Fruit fly (Drosophila melanogaster) whole organism, prepupa: ENCODE data around the gene cni.

Experiments
- Blimp-1 ChIP-seq: fragments of 200-800 bp; sonication (Bioruptor generic); optimal IDR thresholded peaks from 3 replicates; lab custom pipeline; 2017; ENCODE audit warnings: missing biosample characterization, missing genetic modification characterization, mild to moderate bottlenecking, moderate library complexity, missing genetic modification reagents
- CG11294 ChIP-seq: fragments of 200-800 bp; sonication (Bioruptor generic); IDR thresholded peaks from 2 replicates; pipeline ENCODE4 v1.3.6; 2022; ENCODE audit warnings: missing biosample characterization, missing genetic modification characterization
- CG11762 ChIP-seq: fragments of 200-800 bp; sonication (Bioruptor generic); optimal IDR thresholded peaks from 3 replicates; lab custom pipeline; 2016; ENCODE audit warnings: missing biosample characterization, missing genetic modification characterization; ENCODE audit not compliant: insufficient read depth
- CG11902 ChIP-seq: fragments of 200-800 bp; sonication (Bioruptor generic); optimal IDR thresholded peaks from 3 replicates; lab custom pipeline; 2016; ENCODE audit warnings: missing biosample characterization, missing genetic modification characterization
- CG15336 ChIP-seq: fragments of 200-800 bp; sonication (Bioruptor generic); IDR thresholded peaks from 2 replicates; pipeline ENCODE4 v1.3.6; 2022; ENCODE audit warnings: missing biosample characterization, missing genetic modification characterization
- CG1621 ChIP-seq: fragments of 200-800 bp; sonication (Bioruptor generic); optimal IDR thresholded peaks from 3 replicates; lab custom pipeline; 2018; ENCODE audit warnings: missing biosample characterization, mild to moderate bottlenecking, missing genetic modification characterization
- CG16779 ChIP-seq: fragments of 200-800 bp; sonication (Bioruptor generic); optimal IDR thresholded peaks from 3 replicates; lab custom pipeline; 2017; ENCODE audit warnings: missing biosample characterization, mild to moderate bottlenecking, missing genetic modification characterization
- CG3032 ChIP-seq: fragments of 200-800 bp; optimal IDR thresholded peaks from 2 replicates; lab custom pipeline; 2019; ENCODE audit warnings: missing biosample characterization, mild to moderate bottlenecking, missing genetic modification characterization, moderate library complexity
- CG31627 ChIP-seq: fragments of 200-800 bp; sonication (Bioruptor generic); optimal IDR thresholded peaks from 3 replicates; lab custom pipeline; 2016; ENCODE audit warnings: missing biosample characterization, missing genetic modification characterization
- CG32006 ChIP-seq: fragments of 200-800 bp; sonication (Bioruptor generic); optimal IDR thresholded peaks from 3 replicates; lab custom pipeline; 2017; ENCODE audit warnings: missing biosample characterization, mild to moderate bottlenecking, missing genetic modification characterization
- CG3919 ChIP-seq: fragments of 200-800 bp; sonication (Bioruptor generic); optimal IDR thresholded peaks from 3 replicates; lab custom pipeline; 2016; ENCODE audit warnings: missing biosample characterization, missing genetic modification characterization
- CG4318 ChIP-seq: fragments of 200-800 bp; sonication (Bioruptor generic); optimal IDR thresholded peaks from 3 replicates; lab custom pipeline; 2017; ENCODE audit warnings: missing biosample characterization, mild to moderate bottlenecking, missing genetic modification characterization
- CG6276 ChIP-seq: fragments of 200-800 bp; sonication (Bioruptor generic); optimal IDR thresholded peaks from 2 replicates; lab custom pipeline; 2017; ENCODE audit warnings: missing biosample characterization, mild to moderate bottlenecking, missing genetic modification characterization
- CG6792 ChIP-seq: fragments of 200-800 bp; sonication (Bioruptor generic); optimal IDR thresholded peaks from 3 replicates; lab custom pipeline; 2016; ENCODE audit warnings: missing biosample characterization, missing genetic modification characterization
- CG6854 ChIP-seq: fragments of 200-800 bp; sonication (Bioruptor generic); optimal IDR thresholded peaks from 2 replicates; lab custom pipeline; 2017; ENCODE audit warnings: missing biosample characterization, mild to moderate bottlenecking, missing genetic modification characterization
- CG7368 ChIP-seq: fragments of 200-800 bp; sonication (Bioruptor generic); optimal IDR thresholded peaks from 3 replicates; lab custom pipeline; 2016; ENCODE audit warnings: missing biosample characterization, missing genetic modification characterization
- CG8319 ChIP-seq: fragments of 200-800 bp; sonication (Bioruptor generic); optimal IDR thresholded peaks from 3 replicates; lab custom pipeline; 2016; ENCODE audit warnings: missing biosample characterization, missing genetic modification characterization
- CG9139 ChIP-seq: fragments of 200-800 bp; sonication (Bioruptor generic); optimal IDR thresholded peaks from 3 replicates; lab custom pipeline; 2017; ENCODE audit warnings: missing biosample characterization, mild to moderate bottlenecking, missing genetic modification characterization
- Ets21C ChIP-seq: fragments of 200-800 bp; sonication (Bioruptor generic); optimal IDR thresholded peaks from 3 replicates; lab custom pipeline; 2016; ENCODE audit warnings: missing biosample characterization, missing genetic modification characterization
- Ets96B ChIP-seq: fragments of 200-800 bp; optimal IDR thresholded peaks from 2 replicates; lab custom pipeline; 2019; ENCODE audit warnings: missing biosample characterization, mild to moderate bottlenecking, missing genetic modification characterization, moderate library complexity
- Gug ChIP-seq: fragments of 200-800 bp; sonication (Bioruptor generic); IDR thresholded peaks from 2 replicates; pipeline ENCODE4 v1.3.6; 2022; ENCODE audit warnings: missing biosample characterization, missing genetic modification characterization
- Hr38 ChIP-seq: sonication (Bioruptor generic); optimal IDR thresholded peaks from 2 replicates; lab custom pipeline; 2016; ENCODE audit warnings: missing biosample characterization, missing genetic modification characterization
- Hr39 ChIP-seq: fragments of 200-800 bp; sonication (Bioruptor generic); optimal IDR thresholded peaks from 2 replicates; lab custom pipeline; 2016; ENCODE audit warnings: missing biosample characterization, missing genetic modification characterization
- Lpt ChIP-seq: fragments of 200-800 bp; sonication (Bioruptor generic); optimal IDR thresholded peaks from 3 replicates; lab custom pipeline; 2016; ENCODE audit warnings: missing biosample characterization, missing genetic modification characterization
- OdsH ChIP-seq: fragments of 200-800 bp; sonication (Bioruptor generic); optimal IDR thresholded peaks from 3 replicates; lab custom pipeline; 2016; ENCODE audit warnings: missing biosample characterization, missing genetic modification characterization
- Sox102F ChIP-seq: fragments of 200-800 bp; sonication (Bioruptor generic); optimal IDR thresholded peaks from 2 replicates; lab custom pipeline; 2016; ENCODE audit warnings: missing biosample characterization, mild to moderate bottlenecking, missing genetic modification characterization
- Sox14 ChIP-seq: fragments of 200-800 bp; sonication (Bioruptor generic); optimal IDR thresholded peaks from 3 replicates; lab custom pipeline; 2016; ENCODE audit warnings: missing biosample characterization, missing genetic modification characterization
- achi ChIP-seq: fragments of 200-800 bp; sonication (Bioruptor generic); optimal IDR thresholded peaks from 3 replicates; lab custom pipeline; 2016; ENCODE audit warnings: missing biosample characterization, missing genetic modification characterization
- acj6 ChIP-seq: fragments of 200-800 bp; sonication (Bioruptor generic); optimal IDR thresholded peaks from 3 replicates; lab custom pipeline; 2016; ENCODE audit warnings: missing biosample characterization, missing genetic modification characterization
- cyc ChIP-seq: fragments of 200-800 bp; sonication (Bioruptor generic); optimal IDR thresholded peaks from 3 replicates; lab custom pipeline; 2016; ENCODE audit warnings: missing biosample characterization, missing genetic modification characterization
- dac ChIP-seq: fragments of 200-800 bp; sonication (Bioruptor generic); optimal IDR thresholded peaks from 2 replicates; lab custom pipeline; 2017; ENCODE audit warnings: missing biosample characterization, mild to moderate bottlenecking, missing genetic modification characterization
- dsx ChIP-seq: fragments of 200-800 bp; optimal IDR thresholded peaks from 3 replicates; lab custom pipeline; 2019; ENCODE audit warnings: missing biosample characterization, mild to moderate bottlenecking, missing genetic modification characterization, moderate library complexity; ENCODE audit not compliant: poor library complexity, severe bottlenecking
- eg ChIP-seq: fragments of 200-800 bp; sonication (Bioruptor generic); IDR thresholded peaks from 3 replicates; pipeline ENCODE4 v1.3.6; 2022; ENCODE audit warnings: missing biosample characterization, missing genetic modification characterization
- esn ChIP-seq: fragments of 200-800 bp; sonication (Bioruptor generic); optimal IDR thresholded peaks from 2 replicates; lab custom pipeline; 2016; ENCODE audit warnings: missing biosample characterization, mild to moderate bottlenecking, missing genetic modification characterization, moderate library complexity
- fd59A ChIP-seq: fragments of 200-800 bp; sonication (Bioruptor generic); optimal IDR thresholded peaks from 2 replicates; lab custom pipeline; 2017; ENCODE audit warnings: missing biosample characterization, mild to moderate bottlenecking, missing genetic modification characterization, missing genetic modification reagents
- fd85E ChIP-seq: fragments of 200-800 bp; sonication (Bioruptor generic); optimal IDR thresholded peaks from 3 replicates; lab custom pipeline; 2016; ENCODE audit warnings: missing biosample characterization, missing genetic modification characterization
- fkh ChIP-seq: fragments of 200-800 bp; sonication (Bioruptor generic); optimal IDR thresholded peaks from 3 replicates; lab custom pipeline; 2017; ENCODE audit warnings: missing biosample characterization, mild to moderate bottlenecking, missing genetic modification characterization, moderate library complexity
- lz ChIP-seq: fragments of 200-800 bp; sonication (Bioruptor generic); optimal IDR thresholded peaks from 3 replicates; lab custom pipeline; 2016; ENCODE audit warnings: missing biosample characterization, missing genetic modification characterization
- net ChIP-seq: fragments of 200-800 bp; sonication (Bioruptor generic); optimal IDR thresholded peaks from 3 replicates; lab custom pipeline; 2016; ENCODE audit warnings: missing biosample characterization, missing genetic modification characterization
- pdm3 ChIP-seq: fragments of 200-800 bp; sonication (Bioruptor generic); optimal IDR thresholded peaks from 3 replicates; lab custom pipeline; 2016; ENCODE audit warnings: missing biosample characterization, missing genetic modification characterization
- salr ChIP-seq, 2 experiments: fragments of 200-800 bp; sonication (Bioruptor generic); optimal IDR thresholded peaks; 3 replicates each; lab custom pipeline; 2016 to 2018; ENCODE audit warnings: missing biosample characterization in 2 of 2, missing genetic modification characterization in 2 of 2, mild to moderate bottlenecking in 1 of 2
- spab ChIP-seq: fragments of 200-800 bp; sonication (Bioruptor generic); optimal IDR thresholded peaks from 2 replicates; lab custom pipeline; 2017; ENCODE audit warnings: missing biosample characterization, mild to moderate bottlenecking, missing genetic modification characterization, missing genetic modification reagents
- ss ChIP-seq, 2 experiments: fragments of 200-800 bp; sonication (Bioruptor generic); optimal IDR thresholded peaks; 2 replicates in 1 of 2; 3 replicates in 1 of 2; lab custom pipeline; 2017 to 2018; ENCODE audit warnings: mild to moderate bottlenecking in 2 of 2, missing biosample characterization in 2 of 2, missing genetic modification characterization in 2 of 2, moderate library complexity in 1 of 2
- svp ChIP-seq: fragments of 200-800 bp; sonication (Bioruptor generic); peaks from one replicate; lab custom pipeline; 2016; ENCODE audit warnings: missing biosample characterization, missing genetic modification characterization
- topi ChIP-seq: fragments of 200-800 bp; sonication (Bioruptor generic); optimal IDR thresholded peaks from 3 replicates; lab custom pipeline; 2016; ENCODE audit warnings: missing biosample characterization, missing genetic modification characterization

cni gene

DNA sequence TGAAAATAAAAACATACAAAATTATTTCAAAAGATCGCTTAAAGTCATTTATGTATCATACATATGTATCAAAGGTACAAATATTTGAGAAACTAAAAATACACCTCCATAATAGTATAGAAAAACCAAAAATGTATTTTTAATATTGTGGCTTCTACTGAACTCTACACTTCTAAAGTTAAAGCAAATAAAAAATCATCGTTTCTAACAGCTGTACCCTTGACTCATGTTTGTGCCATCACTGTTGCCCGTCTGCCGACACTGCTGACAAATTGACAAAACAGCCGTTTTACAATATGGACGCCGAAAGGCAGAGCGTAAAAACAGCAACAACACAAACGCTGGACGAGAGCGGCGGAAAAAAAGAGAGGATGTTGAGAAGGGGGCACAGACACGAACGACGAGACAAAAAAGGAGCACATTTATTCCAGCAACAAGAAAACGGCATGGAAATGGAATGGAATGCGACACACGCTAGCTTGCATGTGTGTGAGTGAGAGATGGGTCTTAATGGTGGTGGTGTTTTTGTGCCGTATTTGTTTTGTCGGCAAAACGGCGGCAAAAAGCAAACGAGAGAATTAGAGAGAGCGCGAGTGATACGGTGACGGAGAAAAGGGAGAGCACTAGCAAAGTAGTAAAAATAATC lies 24.0 kb downstream of the cni start (continued):
- peak; percentile 68 for TF ChIP-seq Hr39 (GFP tag; lab: Kevin White, UChicago)
- TF ChIP-seq CG6854, result peak; percentile 60
- TF ChIP-seq CG31627 (GFP tag; lab: Kevin White, UChicago), result peak; percentile 60
- TF ChIP-seq Ets96B (tag; lab: Kevin White, UChicago), result peak; percentile 75
- peak; percentile 57 for TF ChIP-seq fkh
- TF ChIP-seq CG1621 (tag; lab: Kevin White, UChicago), result peak; percentile 52
- TF ChIP-seq Lpt (GFP tag; lab: Kevin White, UChicago), result peak; percentile 53
- peak; percentile 46 for TF ChIP-seq Ets21C (GFP tag; lab: Kevin White, UChicago)
- peak; percentile 80 for TF ChIP-seq net (GFP tag; lab: Kevin White, UChicago)
- TF ChIP-seq lz (GFP tag; lab: Kevin White, UChicago), result peak; percentile 69
- TF ChIP-seq CG3032 (tag; lab: Kevin White, UChicago), result peak; percentile 67
- no peak for TF ChIP-seq fd85E (GFP tag; lab: Kevin White, UChicago)
- TF ChIP-seq CG6792 (GFP tag; lab: Kevin White, UChicago), result peak; percentile 61
- peak; percentile 65 for TF ChIP-seq Sox102F (GFP tag; lab: Kevin White, UChicago)
- TF ChIP-seq CG15336, result no peak
- TF ChIP-seq eg (GFP tag; lab: Robert Waterston, UW), result no peak
- peak; percentile 77 for TF ChIP-seq CG3919
- TF ChIP-seq cyc (GFP tag; lab: Kevin White, UChicago), result peak; percentile 45
- peak; percentile 63 for TF ChIP-seq CG9139 (GFP tag; lab: Kevin White, UChicago)
- peak; percentile 81 for TF ChIP-seq Sox14 (GFP tag; lab: Kevin White, UChicago)
- TF ChIP-seq OdsH (GFP tag; lab: Kevin White, UChicago), result peak; percentile 67
- TF ChIP-seq salr (GFP tag; optimal IDR thresholded peaks at IDR 0.05; lab: Kevin White, UChicago), result peak; percentile 46 to 79

DNA sequence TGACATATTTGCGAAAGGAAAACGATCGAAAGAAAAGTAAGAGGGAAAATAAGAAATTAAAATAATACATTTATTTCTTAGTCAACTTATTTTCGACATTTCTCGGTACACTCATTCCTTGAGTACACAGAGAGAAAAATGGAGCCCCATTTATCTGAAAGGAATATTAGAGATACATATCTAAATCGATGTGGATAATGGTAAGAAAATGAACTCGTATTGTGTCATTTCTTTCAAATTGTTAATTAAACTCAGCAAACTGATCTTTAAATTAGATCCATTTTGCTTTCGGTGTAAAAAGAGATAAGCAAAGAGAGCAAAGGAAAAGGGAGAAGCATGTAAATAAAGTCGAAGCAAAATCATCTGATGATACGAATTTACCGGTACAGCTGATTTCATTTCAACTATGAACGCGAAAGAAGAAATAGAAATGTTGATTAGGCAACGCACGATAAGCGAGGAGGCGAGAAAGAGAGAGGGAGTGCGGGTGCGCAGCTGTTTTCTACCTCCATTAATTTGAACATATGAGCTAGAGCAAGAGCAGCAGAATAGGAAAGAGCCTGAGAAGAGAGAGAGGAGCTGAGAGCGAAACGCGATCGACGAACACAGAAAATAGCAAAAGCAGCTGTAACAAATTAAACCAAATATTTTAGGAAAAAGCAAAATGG lies 24.7 kb downstream of the cni start:
- TF ChIP-seq dac (GFP tag; lab: Kevin White, UChicago) (peak; percentile 71), CG6276 (GFP tag; lab: Kevin White, UChicago) (peak; percentile 70), fkh (peak; percentile 22), achi (GFP tag; lab: Kevin White, UChicago) (peak; percentile 83), ss (GFP tag; optimal IDR thresholded peaks at IDR 0.05; lab: Kevin White, UChicago) (peak in 1 of 2 experiments; percentile 70), svp (GFP tag; lab: Kevin White, UChicago) (peak; percentile 95), CG4318 (GFP tag; lab: Kevin White, UChicago) (peak; percentile 63), Lpt (GFP tag; lab: Kevin White, UChicago) (peak; percentile 74), esn (GFP tag; lab: Kevin White, UChicago) (peak; percentile 94), salr (GFP tag; optimal IDR thresholded peaks at IDR 0.05; lab: Kevin White, UChicago) (peak; percentile 38 to 79), spab (GFP tag; lab: Kevin White, UChicago) (peak; percentile 54), CG11902 (GFP tag; lab: Kevin White, UChicago) (peak; percentile 89), dsx (GFP tag; lab: Kevin White, UChicago) (peak; percentile 75), Blimp-1 (GFP tag; lab: Kevin White, UChicago) (peak; percentile 71), CG8319 (GFP tag; lab: Kevin White, UChicago) (peak; percentile 77), acj6 (GFP tag; lab: Kevin White, UChicago) (peak; percentile 88), fd59A (GFP tag; lab: Kevin White, UChicago) (peak; percentile 72), lz (GFP tag; lab: Kevin White, UChicago) (peak; percentile 90), CG6792 (GFP tag; lab: Kevin White, UChicago) (peak; percentile 85), CG11294 (GFP tag; lab: Robert Waterston, UW) (no peak), Ets21C (GFP tag; lab: Kevin White, UChicago) (peak; percentile 87), CG7368 (GFP tag; lab: Kevin White, UChicago) (peak; percentile 93), pdm3 (peak; percentile 93), CG6854 (peak; percentile 55), CG9139 (GFP tag; lab: Kevin White, UChicago) (peak; percentile 31), Hr38 (GFP tag; lab: Kevin White, UChicago) (no peak), CG15336 (no peak), Ets96B (tag; lab: Kevin White, UChicago) (peak; percentile 86), net (GFP tag; lab: Kevin White, UChicago) (peak; percentile 86), topi (peak; percentile 92), CG3919 (peak; percentile 88), CG32006 (peak; percentile 83), Gug (no peak), CG11762 (GFP tag; lab: Kevin White, UChicago) (peak; percentile 84), eg (GFP tag; lab: Robert Waterston, UW) (no peak), Hr39 (GFP tag; lab: Kevin White, UChicago) (peak; percentile 94), CG16779 (tag; lab: Kevin White, UChicago) (peak; percentile 50)
